Worm (Caenorhabditis elegans) whole organism, L1 larva: Measurements from ENCODE around the gene C34B4.5.

Experiments
- C04F5.9 ChIP-seq: sonication (generic microtip); optimal IDR thresholded peaks from 2 replicates; lab custom pipeline; 2016; ENCODE audit warnings: missing genetic modification characterization, missing compliant biosample characterization
- C16A3.4 ChIP-seq: fragments of 150-350 bp; optimal IDR thresholded peaks from 2 replicates; lab custom pipeline; 2014; ENCODE audit warnings: missing biosample characterization, missing genetic modification characterization
- ama-1 ChIP-seq: fragments of 150-350 bp; optimal IDR thresholded peaks from 2 replicates; lab custom pipeline; 2014
- ceh-63 ChIP-seq: fragments of 200-800 bp; sonication (Bioruptor generic); optimal IDR thresholded peaks from 2 replicates; lab custom pipeline; 2018; ENCODE audit warnings: mild to moderate bottlenecking, missing genetic modification characterization, missing compliant biosample characterization
- ceh-8 ChIP-seq: fragments of 200-800 bp; sonication (Bioruptor generic); optimal IDR thresholded peaks from 2 replicates; lab custom pipeline; 2018; ENCODE audit warnings: mild to moderate bottlenecking, missing genetic modification characterization, moderate library complexity, missing compliant biosample characterization
- ceh-82 ChIP-seq, 3 experiments: fragments of 150-350 bp in 1 of 3; sonication (generic microtip) in 2 of 3; optimal IDR thresholded peaks; 2 replicates each; lab custom pipeline; 2014 to 2017; ENCODE audit warnings: missing biosample characterization in 3 of 3, missing genetic modification characterization in 3 of 3
- ceh-88 ChIP-seq: fragments of 200-800 bp; sonication (Bioruptor generic); IDR thresholded peaks from 2 replicates; pipeline ENCODE4 v1.3.6; 2022; ENCODE audit warnings: missing genetic modification characterization, missing compliant biosample characterization
- ceh-90 ChIP-seq: sonication (generic microtip); optimal IDR thresholded peaks from 2 replicates; lab custom pipeline; 2016; ENCODE audit warnings: missing genetic modification characterization, missing compliant biosample characterization
- ces-1 ChIP-seq: fragments of 150-350 bp; optimal IDR thresholded peaks from 2 replicates; lab custom pipeline; 2014; ENCODE audit warnings: missing biosample characterization, missing genetic modification reagents, missing genetic modification characterization
- dsc-1 ChIP-seq: sonication (generic microtip); optimal IDR thresholded peaks from 2 replicates; lab custom pipeline; 2016; ENCODE audit warnings: mild to moderate bottlenecking, missing genetic modification characterization, missing compliant biosample characterization
- efl-3 ChIP-seq: fragments of 200-800 bp; sonication (Bioruptor generic); optimal IDR thresholded peaks from 2 replicates; lab custom pipeline; 2018; ENCODE audit warnings: mild to moderate bottlenecking, missing genetic modification characterization, missing compliant biosample characterization
- egl-13 ChIP-seq: sonication (generic microtip); optimal IDR thresholded peaks from 2 replicates; lab custom pipeline; 2016; ENCODE audit warnings: missing genotype, missing genetic modification reagents, missing genetic modification characterization, missing compliant biosample characterization
- elt-2 ChIP-seq: sonication (generic microtip); optimal IDR thresholded peaks from 2 replicates; lab custom pipeline; 2016; ENCODE audit warnings: missing genetic modification characterization, mild to moderate bottlenecking, inconsistent platforms, missing compliant biosample characterization, missing genetic modification reagents
- elt-3 ChIP-seq, 6 experiments: fragments of 150-350 bp in 1 of 6; sonication (generic microtip); optimal IDR thresholded peaks; 2 replicates each; lab custom pipeline; 2017 to 2018; ENCODE audit warnings: missing biosample characterization in 6 of 6, missing genetic modification characterization in 6 of 6, inconsistent platforms in 1 of 6
- fkh-4 ChIP-seq: sonication (generic microtip); optimal IDR thresholded peaks from 2 replicates; lab custom pipeline; 2016; ENCODE audit warnings: missing compliant biosample characterization, missing genetic modification characterization, borderline replicate concordance
- fkh-8 ChIP-seq: sonication (generic microtip); optimal IDR thresholded peaks from 2 replicates; lab custom pipeline; 2016; ENCODE audit warnings: mild to moderate bottlenecking, missing genetic modification characterization, missing compliant biosample characterization
- hlh-4 ChIP-seq: sonication (generic microtip); optimal IDR thresholded peaks from 2 replicates; lab custom pipeline; 2016; ENCODE audit warnings: mild to moderate bottlenecking, missing genetic modification characterization, missing compliant biosample characterization
- irx-1 ChIP-seq: sonication (generic microtip); optimal IDR thresholded peaks from 2 replicates; lab custom pipeline; 2016; ENCODE audit warnings: missing genetic modification characterization, missing compliant biosample characterization
- jun-1 ChIP-seq: fragments of 150-350 bp; optimal IDR thresholded peaks from 2 replicates; lab custom pipeline; 2014; ENCODE audit warnings: missing biosample characterization, missing genetic modification reagents, missing genetic modification characterization
- lin-13 ChIP-seq: fragments of 150-350 bp; optimal IDR thresholded peaks from 2 replicates; lab custom pipeline; 2014; ENCODE audit warnings: missing biosample characterization, missing genetic modification reagents, missing genetic modification characterization
- lin-14 ChIP-seq: fragments of 200-800 bp; sonication (Bioruptor generic); optimal IDR thresholded peaks from 2 replicates; lab custom pipeline; 2018; ENCODE audit warnings: mild to moderate bottlenecking, missing genetic modification characterization, moderate library complexity, missing compliant biosample characterization
- lin-15B ChIP-seq: fragments of 150-350 bp; sonication (generic microtip); optimal IDR thresholded peaks from 3 replicates; lab custom pipeline; 2014; ENCODE audit warnings: missing biosample characterization, missing genetic modification characterization
- lin-35 ChIP-seq, 2 experiments: fragments of 150-350 bp; optimal IDR thresholded peaks; 2 replicates each; lab custom pipeline; 2014; ENCODE audit warnings: missing biosample characterization in 2 of 2, missing genetic modification characterization in 2 of 2, missing genetic modification reagents in 2 of 2
- lin-39 ChIP-seq: fragments of 150-350 bp; optimal IDR thresholded peaks from 2 replicates; lab custom pipeline; 2014; ENCODE audit warnings: missing biosample characterization, missing genetic modification reagents, missing genetic modification characterization
- lir-3 ChIP-seq: sonication (generic microtip); optimal IDR thresholded peaks from 2 replicates; lab custom pipeline; 2016; ENCODE audit warnings: mild to moderate bottlenecking, missing genetic modification characterization, moderate library complexity, missing compliant biosample characterization; ENCODE audit not compliant: poor library complexity
- lsy-2 ChIP-seq, 2 experiments: fragments of 150-350 bp; optimal IDR thresholded peaks; 2 replicates each; lab custom pipeline; 2014; ENCODE audit warnings: missing biosample characterization in 2 of 2, missing genetic modification characterization in 2 of 2
- mab-9 ChIP-seq: fragments of 200-800 bp; sonication (Bioruptor generic); IDR thresholded peaks from 2 replicates; pipeline ENCODE4 v1.3.6; 2022; ENCODE audit warnings: missing genetic modification reagents, missing genetic modification characterization, missing compliant biosample characterization
- mdl-1 ChIP-seq, 2 experiments: fragments of 150-350 bp; optimal IDR thresholded peaks; 2 replicates each; lab custom pipeline; 2014 to 2017; ENCODE audit warnings: missing biosample characterization in 2 of 2, missing genetic modification characterization in 2 of 2, inconsistent platforms in 1 of 2
- nhr-12 ChIP-seq: sonication (generic microtip); optimal IDR thresholded peaks from 2 replicates; lab custom pipeline; 2017; ENCODE audit warnings: missing biosample characterization, missing genetic modification characterization
- nhr-19 ChIP-seq: fragments of 200-800 bp; sonication (Bioruptor generic); conservative IDR thresholded peaks from 2 replicates; pipeline ENCODE4 v1.3.6; 2022; ENCODE audit warnings: missing genetic modification characterization, missing compliant biosample characterization
- nhr-20 ChIP-seq: sonication (generic microtip); optimal IDR thresholded peaks from 2 replicates; lab custom pipeline; 2016; ENCODE audit warnings: mild to moderate bottlenecking, missing genetic modification characterization, missing compliant biosample characterization
- nhr-237 ChIP-seq: fragments of 150-350 bp; optimal IDR thresholded peaks from 2 replicates; lab custom pipeline; 2014; ENCODE audit warnings: missing biosample characterization, missing genetic modification characterization
- nhr-47 ChIP-seq: sonication (generic microtip); optimal IDR thresholded peaks from 2 replicates; lab custom pipeline; 2016; ENCODE audit warnings: mild to moderate bottlenecking, missing genetic modification characterization, moderate library complexity, missing compliant biosample characterization
- nhr-71 ChIP-seq: sonication (generic microtip); optimal IDR thresholded peaks from 2 replicates; lab custom pipeline; 2016; ENCODE audit warnings: mild to moderate bottlenecking, missing genetic modification characterization, moderate library complexity, missing compliant biosample characterization
- nhr-76 ChIP-seq: sonication (generic microtip); optimal IDR thresholded peaks from 2 replicates; lab custom pipeline; 2017; ENCODE audit warnings: missing biosample characterization, missing genetic modification characterization
- pag-3 ChIP-seq: sonication (generic microtip); optimal IDR thresholded peaks from 2 replicates; lab custom pipeline; 2017; ENCODE audit warnings: missing genetic modification characterization, mild to moderate bottlenecking, missing compliant biosample characterization, antibody characterized with exemption, borderline replicate concordance; ENCODE audit not compliant: insufficient read depth
- pax-3 ChIP-seq: fragments of 200-800 bp; sonication (Bioruptor generic); optimal IDR thresholded peaks from 2 replicates; lab custom pipeline; 2018; ENCODE audit warnings: mild to moderate bottlenecking, missing genetic modification characterization, moderate library complexity, missing compliant biosample characterization
- pqm-1 ChIP-seq: sonication (generic microtip); optimal IDR thresholded peaks from 3 replicates; lab custom pipeline; 2017; ENCODE audit warnings: missing biosample characterization, missing genetic modification characterization
- skn-1 ChIP-seq: fragments of 150-350 bp; optimal IDR thresholded peaks from 2 replicates; lab custom pipeline; 2014; ENCODE audit warnings: missing biosample characterization, missing genetic modification characterization
- snpc-4 ChIP-seq: fragments of 150-350 bp; optimal IDR thresholded peaks from 2 replicates; lab custom pipeline; 2014; ENCODE audit warnings: missing biosample characterization, missing genetic modification characterization
- sup-37 ChIP-seq: fragments of 200-800 bp; sonication (Bioruptor generic); optimal IDR thresholded peaks from 2 replicates; lab custom pipeline; 2018; ENCODE audit warnings: mild to moderate bottlenecking, missing genetic modification characterization, missing compliant biosample characterization
- swsn-7 ChIP-seq: sonication (generic microtip); optimal IDR thresholded peaks from 2 replicates; lab custom pipeline; 2016; ENCODE audit warnings: missing genetic modification characterization, missing compliant biosample characterization
- tbx-2 ChIP-seq: sonication (generic microtip); optimal IDR thresholded peaks from 2 replicates; lab custom pipeline; 2016; ENCODE audit warnings: missing genetic modification characterization, missing compliant biosample characterization
- tlp-1 ChIP-seq: fragments of 150-350 bp; optimal IDR thresholded peaks from 2 replicates; lab custom pipeline; 2014; ENCODE audit warnings: missing biosample characterization, missing genetic modification characterization
- unc-130 ChIP-seq: fragments of 150-350 bp; optimal IDR thresholded peaks from 2 replicates; lab custom pipeline; 2017; ENCODE audit warnings: missing biosample characterization, missing genetic modification characterization, inconsistent platforms
- unc-30 ChIP-seq: sonication (generic microtip); optimal IDR thresholded peaks from 2 replicates; lab custom pipeline; 2017; ENCODE audit warnings: missing biosample characterization, missing genetic modification characterization
- unc-86 ChIP-seq: sonication (generic microtip); optimal IDR thresholded peaks from 2 replicates; lab custom pipeline; 2016; ENCODE audit warnings: missing genetic modification characterization, missing compliant biosample characterization
- vab-15 ChIP-seq: sonication (generic microtip); optimal IDR thresholded peaks from 2 replicates; lab custom pipeline; 2017; ENCODE audit warnings: missing genotype, mild to moderate bottlenecking, missing genetic modification characterization, missing compliant biosample characterization
- xbp-1 ChIP-seq: sonication (generic microtip); optimal IDR thresholded peaks from 2 replicates; lab custom pipeline; 2016; ENCODE audit warnings: missing genetic modification characterization, missing compliant biosample characterization
- ztf-4 ChIP-seq: fragments of 150-350 bp; optimal IDR thresholded peaks from 2 replicates; lab custom pipeline; 2014; ENCODE audit warnings: missing biosample characterization, missing genetic modification characterization

C34B4.5 gene

DNA sequence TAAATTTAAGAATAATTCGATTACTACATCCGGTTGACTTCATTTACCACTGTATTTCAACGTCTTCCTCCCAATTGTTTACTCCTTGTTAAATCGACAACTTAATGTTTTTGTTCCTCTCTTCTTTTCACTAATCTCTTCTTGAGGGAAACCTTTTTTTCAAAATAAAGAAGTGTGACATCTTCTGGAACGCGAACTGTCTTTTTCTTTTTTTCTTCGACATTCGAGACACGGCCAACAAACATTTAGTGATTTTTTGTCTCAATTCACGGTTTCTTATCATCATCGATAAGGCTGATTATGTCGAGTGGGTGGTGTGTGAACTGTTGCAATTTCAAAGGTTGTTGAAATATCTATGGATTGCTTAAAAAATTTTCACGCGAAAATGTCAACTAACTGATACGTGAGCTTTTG is 10.5 kb upstream of the C34B4.5 start (continued):
- TF ChIP-seq C04F5.9 (tag; lab: Kevin White, UChicago) (no peak), lsy-2 (tag; optimal IDR thresholded peaks at IDR 0.05; lab: Kevin White, UChicago) (no peak), lin-14 (GFP tag; lab: Kevin White, UChicago) (peak; percentile 58), nhr-76 (tag; lab: Kevin White, UChicago) (no peak), nhr-19 (GFP tag; lab: Robert Waterston, UW) (peak; percentile 57), pag-3 (tag; lab: Kevin White, UChicago) (no peak), ces-1 (GFP tag; lab: Kevin White, UChicago) (no peak), hlh-4 (tag; lab: Kevin White, UChicago) (no peak), lir-3 (tag; lab: Kevin White, UChicago) (no peak), fkh-4 (tag; lab: Kevin White, UChicago) (no peak), xbp-1 (tag; lab: Kevin White, UChicago) (no peak), nhr-20 (tag; lab: Kevin White, UChicago) (peak; percentile 60), ceh-88 (GFP tag; lab: Robert Waterston, UW) (no peak), pax-3 (tag; lab: Kevin White, UChicago) (no peak), dsc-1 (tag; lab: Kevin White, UChicago) (no peak), lin-39 (tag; lab: Kevin White, UChicago) (no peak), unc-86 (tag; lab: Kevin White, UChicago) (no peak), unc-30 (no peak), tbx-2 (tag; lab: Kevin White, UChicago) (peak; percentile 35), lin-35 (GFP tag; optimal IDR thresholded peaks at IDR 0.05; lab: Kevin White, UChicago) (peak in 1 of 2 experiments; percentile 69), ceh-82 (tag; optimal IDR thresholded peaks at IDR 0.05; lab: Kevin White, UChicago) (no peak), egl-13 (no peak), ceh-63 (GFP tag; lab: Kevin White, UChicago) (no peak), nhr-237 (tag; lab: Kevin White, UChicago) (no peak), snpc-4 (no peak), pqm-1 (tag; lab: Kevin White, UChicago) (no peak), nhr-71 (tag; lab: Kevin White, UChicago) (peak; percentile 25), swsn-7 (tag; lab: Kevin White, UChicago) (no peak), fkh-8 (tag; lab: Kevin White, UChicago) (no peak), nhr-12 (tag; lab: Kevin White, UChicago) (no peak), ama-1 (lab: Kevin White, UChicago) (no peak), lin-15B (tag; lab: Kevin White, UChicago) (no peak), lin-13 (no peak), elt-3 (tag; optimal IDR thresholded peaks at IDR 0.05; lab: Kevin White, UChicago) (peak in 2 of 6 experiments; percentile 50 to 87), skn-1 (tag; lab: Kevin White, UChicago) (no peak), jun-1 (tag; lab: Kevin White, UChicago) (no peak), vab-15 (tag; lab: Kevin White, UChicago) (no peak), C16A3.4 (tag; lab: Kevin White, UChicago) (no peak)

DNA sequence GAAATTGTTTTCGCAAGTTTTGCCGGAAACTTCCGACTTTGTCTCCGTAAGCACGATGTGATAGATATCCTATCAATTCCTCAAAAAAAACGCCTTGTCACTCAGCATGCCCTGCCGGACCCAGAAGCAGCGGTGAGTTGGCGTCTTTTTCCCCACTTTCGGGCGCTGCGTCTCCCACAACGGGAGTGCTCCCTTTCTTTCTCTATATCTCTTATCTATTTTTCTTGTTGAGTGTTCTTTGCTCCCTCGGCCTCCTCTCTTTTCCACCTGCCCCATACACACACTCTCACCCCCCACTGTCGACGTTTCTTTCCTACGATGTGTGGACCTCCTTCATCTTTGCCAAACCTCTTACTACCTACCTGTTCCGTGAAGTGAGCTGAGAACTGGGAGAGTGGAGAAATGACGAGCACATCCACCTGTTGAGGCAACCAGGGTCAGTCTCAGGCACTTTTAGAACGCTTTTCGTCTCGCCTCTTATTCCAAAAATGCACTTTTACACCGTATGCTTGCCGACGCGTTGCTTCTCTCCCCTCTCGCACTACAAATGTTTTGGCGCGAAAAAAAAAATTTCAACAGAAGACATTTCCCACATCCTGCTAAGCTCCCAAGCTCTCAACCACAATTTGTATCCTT is 9.7 kb upstream of the C34B4.5 start:
- TF ChIP-seq efl-3 (GFP tag; lab: Kevin White, UChicago) (no peak), ceh-90 (tag; lab: Kevin White, UChicago) (no peak), ceh-8 (GFP tag; lab: Kevin White, UChicago) (no peak), mab-9 (GFP tag; lab: Robert Waterston, UW) (no peak), sup-37 (GFP tag; lab: Kevin White, UChicago) (peak; percentile 61), fkh-4 (tag; lab: Kevin White, UChicago) (peak; percentile 11), nhr-76 (tag; lab: Kevin White, UChicago) (no peak), egl-13 (peak; percentile 58), ztf-4 (tag; lab: Kevin White, UChicago) (peak; percentile 61), unc-130 (peak; percentile 71), nhr-47 (tag; lab: Kevin White, UChicago) (peak; percentile 73), xbp-1 (tag; lab: Kevin White, UChicago) (peak; percentile 61), irx-1 (tag; lab: Kevin White, UChicago) (peak; percentile 40), C16A3.4 (tag; lab: Kevin White, UChicago) (peak; percentile 51), tlp-1 (tag; lab: Kevin White, UChicago) (no peak), elt-2 (tag; lab: Kevin White, UChicago) (peak; percentile 24), mdl-1 (tag; optimal IDR thresholded peaks at IDR 0.05; lab: Kevin White, UChicago) (peak in 1 of 2 experiments; percentile 40), elt-3 (tag; optimal IDR thresholded peaks at IDR 0.05; lab: Kevin White, UChicago) (peak in 1 of 6 experiments; percentile 32), dsc-1 (tag; lab: Kevin White, UChicago) (peak; percentile 25), snpc-4 (no peak), unc-30 (no peak), unc-86 (tag; lab: Kevin White, UChicago) (peak; percentile 48)
